Fruit fly (Drosophila melanogaster) whole organism, embryonic: ENCODE results near the gene sno.

ENCODE experiments used
- Ada2b ChIP-seq: fragments of 200-800 bp; sonication (Bioruptor generic); IDR thresholded peaks from 2 replicates; pipeline ENCODE4 v1.3.6; 2022; ENCODE audit warnings: missing biosample characterization, missing genetic modification characterization
- Asciz ChIP-seq: fragments of 200-800 bp; sonication (Bioruptor generic); optimal IDR thresholded peaks from 2 replicates; lab custom pipeline; 2017; ENCODE audit warnings: missing biosample characterization, mild to moderate bottlenecking, missing genetic modification characterization, missing genetic modification reagents
- Atf6 ChIP-seq: fragments of 200-800 bp; sonication (Bioruptor generic); IDR thresholded peaks from 2 replicates; pipeline ENCODE4 v1.3.6; 2022; ENCODE audit warnings: missing biosample characterization, missing genetic modification characterization
- BEAF-32 ChIP-seq: fragments of 200-800 bp; sonication (Bioruptor generic); optimal IDR thresholded peaks from 3 replicates; lab custom pipeline; 2017; ENCODE audit warnings: missing biosample characterization, missing genetic modification characterization, mild to moderate bottlenecking, moderate library complexity, missing genetic modification reagents
- CG11456 ChIP-seq: fragments of 200-800 bp; sonication (Bioruptor generic); IDR thresholded peaks from 3 replicates; pipeline ENCODE4 v1.3.6; 2022; ENCODE audit warnings: missing biosample characterization, missing genetic modification characterization
- CG12744 ChIP-seq: fragments of 200-800 bp; sonication (Bioruptor generic); optimal IDR thresholded peaks from 2 replicates; lab custom pipeline; 2016; ENCODE audit warnings: missing biosample characterization, missing genetic modification characterization
- CG13894 ChIP-seq: fragments of 200-800 bp; sonication (Bioruptor generic); optimal IDR thresholded peaks from 3 replicates; lab custom pipeline; 2018; ENCODE audit warnings: missing biosample characterization, mild to moderate bottlenecking, missing genetic modification characterization, moderate library complexity
- CG14860 ChIP-seq: fragments of 200-800 bp; sonication (Bioruptor generic); IDR thresholded peaks from 3 replicates; pipeline ENCODE4 v1.3.6; 2022; ENCODE audit warnings: missing biosample characterization, missing genetic modification characterization; ENCODE audit not compliant: partially characterized antibody
- CG17802 ChIP-seq: fragments of 200-800 bp; sonication (Bioruptor generic); optimal IDR thresholded peaks from 2 replicates; lab custom pipeline; 2018; ENCODE audit warnings: missing biosample characterization, mild to moderate bottlenecking, missing genetic modification characterization, moderate library complexity
- CG17912 ChIP-seq: fragments of 200-800 bp; sonication (Bioruptor generic); optimal IDR thresholded peaks from 2 replicates; lab custom pipeline; 2018; ENCODE audit warnings: missing biosample characterization, mild to moderate bottlenecking, missing genetic modification characterization
- CG1832 ChIP-seq: fragments of 200-800 bp; sonication (Bioruptor generic); optimal IDR thresholded peaks from 2 replicates; lab custom pipeline; 2017; ENCODE audit warnings: missing biosample characterization, mild to moderate bottlenecking, missing genetic modification characterization, inconsistent platforms
- CG4282 ChIP-seq: fragments of 200-800 bp; sonication (Bioruptor generic); optimal IDR thresholded peaks from 2 replicates; lab custom pipeline; 2016; ENCODE audit warnings: missing biosample characterization, missing genetic modification characterization
- CG6654 ChIP-seq: fragments of 200-800 bp; sonication (Bioruptor generic); optimal IDR thresholded peaks from 2 replicates; lab custom pipeline; 2017; ENCODE audit warnings: missing biosample characterization, mild to moderate bottlenecking, missing genetic modification characterization
- CG7357 ChIP-seq: fragments of 200-800 bp; sonication (Bioruptor generic); IDR thresholded peaks from 3 replicates; pipeline ENCODE4 v1.3.6; 2022; ENCODE audit warnings: missing biosample characterization, missing genetic modification characterization
- CG7745 ChIP-seq: fragments of 200-800 bp; sonication (Bioruptor generic); optimal IDR thresholded peaks from 2 replicates; lab custom pipeline; 2018; ENCODE audit warnings: missing biosample characterization, mild to moderate bottlenecking, missing genetic modification characterization, moderate library complexity
- CG7786 ChIP-seq: fragments of 200-800 bp; sonication (Bioruptor generic); optimal IDR thresholded peaks from 2 replicates; lab custom pipeline; 2016; ENCODE audit warnings: missing biosample characterization, missing genetic modification characterization
- CG7987 ChIP-seq: fragments of 200-800 bp; sonication (Bioruptor generic); optimal IDR thresholded peaks from 2 replicates; lab custom pipeline; 2018; ENCODE audit warnings: missing biosample characterization, mild to moderate bottlenecking, missing genetic modification characterization, moderate library complexity
- Dll ChIP-seq: fragments of 200-800 bp; sonication (Bioruptor generic); IDR thresholded peaks from 4 replicates; pipeline ENCODE4 v1.3.6; 2022; ENCODE audit warnings: missing biosample characterization, missing genetic modification characterization; ENCODE audit not compliant: partially characterized antibody
- H15 ChIP-seq: fragments of 200-800 bp; sonication (Bioruptor generic); IDR thresholded peaks from 3 replicates; pipeline ENCODE4 v1.3.6; 2022; ENCODE audit warnings: missing biosample characterization, missing genetic modification characterization
- Max ChIP-seq: fragments of 200-800 bp; sonication (Bioruptor generic); optimal IDR thresholded peaks from 2 replicates; lab custom pipeline; 2016; ENCODE audit warnings: missing biosample characterization, mild to moderate bottlenecking, missing genetic modification characterization
- Mrtf ChIP-seq: fragments of 200-800 bp; sonication (Bioruptor generic); IDR thresholded peaks from 3 replicates; pipeline ENCODE4 v1.3.6; 2022; ENCODE audit warnings: missing biosample characterization, missing genetic modification characterization
- NK7.1 ChIP-seq: fragments of 200-800 bp; sonication (Bioruptor generic); optimal IDR thresholded peaks from 3 replicates; lab custom pipeline; 2016; ENCODE audit warnings: missing biosample characterization, missing genetic modification characterization
- Opbp ChIP-seq: fragments of 200-800 bp; sonication (Bioruptor generic); IDR thresholded peaks from 3 replicates; pipeline ENCODE4 v1.3.6; 2022; ENCODE audit warnings: missing biosample characterization, missing genetic modification characterization; ENCODE audit not compliant: partially characterized antibody
- Optix ChIP-seq: fragments of 200-800 bp; sonication (Bioruptor generic); IDR thresholded peaks from 3 replicates; pipeline ENCODE4 v1.3.6; 2022; ENCODE audit warnings: missing biosample characterization, missing genetic modification characterization
- Ravus ChIP-seq: fragments of 200-800 bp; sonication (Bioruptor generic); IDR thresholded peaks from 2 replicates; pipeline ENCODE4 v1.3.6; 2022; ENCODE audit warnings: missing biosample characterization, missing genetic modification characterization
- Sin3A ChIP-seq: fragments of >200 bp; optimal IDR thresholded peaks from 2 replicates; lab custom pipeline; 2018
- Sox100B ChIP-seq: fragments of 200-800 bp; sonication (Bioruptor generic); optimal IDR thresholded peaks from 3 replicates; lab custom pipeline; 2018; ENCODE audit warnings: missing biosample characterization, mild to moderate bottlenecking, missing genetic modification characterization
- TFAM ChIP-seq: fragments of 200-800 bp; sonication (Bioruptor generic); optimal IDR thresholded peaks from 2 replicates; lab custom pipeline; 2017; ENCODE audit warnings: missing biosample characterization, missing genetic modification characterization, inconsistent platforms
- Trl ChIP-seq, 3 experiments: fragments of >200 bp in 2 of 3; fragments of 200-800 bp in 1 of 3; sonication (Bioruptor generic) in 1 of 3; optimal IDR thresholded peaks; 2 replicates in 1 of 3; 3 replicates in 2 of 3; lab custom pipeline; 2016 to 2017; ENCODE audit warnings: missing biosample characterization in 1 of 3, missing genetic modification characterization in 1 of 3
- ab ChIP-seq: fragments of 200-800 bp; sonication (Bioruptor generic); optimal IDR thresholded peaks from 2 replicates; lab custom pipeline; 2016; ENCODE audit warnings: missing biosample characterization, missing genetic modification characterization
- az2 ChIP-seq: fragments of 200-800 bp; sonication (Bioruptor generic); optimal IDR thresholded peaks from 3 replicates; lab custom pipeline; 2016; ENCODE audit warnings: missing biosample characterization, missing genetic modification characterization
- bowl ChIP-seq: fragments of 200-800 bp; sonication (Bioruptor generic); IDR thresholded peaks from 2 replicates; pipeline ENCODE4 v1.3.6; 2022; ENCODE audit warnings: missing biosample characterization, missing genetic modification characterization
- cato ChIP-seq: fragments of 200-800 bp; sonication (Bioruptor generic); optimal IDR thresholded peaks from 2 replicates; lab custom pipeline; 2016; ENCODE audit warnings: missing biosample characterization, missing genetic modification characterization, borderline replicate concordance
- crc ChIP-seq: fragments of 200-800 bp; sonication (Bioruptor generic); optimal IDR thresholded peaks from 2 replicates; lab custom pipeline; 2016; ENCODE audit warnings: missing biosample characterization, missing genetic modification characterization
- da ChIP-seq: fragments of 200-800 bp; sonication (Bioruptor generic); optimal IDR thresholded peaks from 2 replicates; lab custom pipeline; 2016; ENCODE audit warnings: missing biosample characterization, missing genetic modification characterization
- dm ChIP-seq: fragments of 200-800 bp; sonication (Bioruptor generic); optimal IDR thresholded peaks from 3 replicates; lab custom pipeline; 2016; ENCODE audit warnings: missing biosample characterization, missing genetic modification characterization
- dpn ChIP-seq, 2 experiments: fragments of 200-800 bp; sonication (Bioruptor generic); optimal IDR thresholded peaks; 3 replicates each; lab custom pipeline; 2016; ENCODE audit warnings: missing biosample characterization in 2 of 2, missing genetic modification characterization in 2 of 2
- ewg ChIP-seq: fragments of 200-800 bp; sonication (Bioruptor generic); optimal IDR thresholded peaks from 3 replicates; lab custom pipeline; 2017; ENCODE audit warnings: mild to moderate bottlenecking, missing biosample characterization, missing genetic modification reagents, missing genetic modification characterization
- gt ChIP-seq: fragments of 200-800 bp; sonication (Bioruptor generic); IDR thresholded peaks from 2 replicates; pipeline ENCODE4 v1.3.6; 2022; ENCODE audit warnings: missing biosample characterization, missing genetic modification characterization
- jumu ChIP-seq: fragments of 200-800 bp; sonication (Bioruptor generic); optimal IDR thresholded peaks from 3 replicates; lab custom pipeline; 2016; ENCODE audit warnings: missing biosample characterization, missing genetic modification characterization
- lab ChIP-seq: fragments of 200-800 bp; sonication (Bioruptor generic); optimal IDR thresholded peaks from 3 replicates; lab custom pipeline; 2017; ENCODE audit warnings: missing biosample characterization, missing genetic modification characterization, mild to moderate bottlenecking, moderate library complexity, missing genetic modification reagents
- lbe ChIP-seq: fragments of 200-800 bp; sonication (Bioruptor generic); optimal IDR thresholded peaks from 2 replicates; lab custom pipeline; 2016; ENCODE audit warnings: missing biosample characterization, mild to moderate bottlenecking, missing genetic modification characterization
- phol ChIP-seq: fragments of 200-800 bp; sonication (Bioruptor generic); optimal IDR thresholded peaks from 3 replicates; lab custom pipeline; 2018; ENCODE audit warnings: missing biosample characterization, mild to moderate bottlenecking, missing genetic modification characterization, moderate library complexity
- pzg ChIP-seq: fragments of 200-800 bp; sonication (Bioruptor generic); optimal IDR thresholded peaks from 3 replicates; lab custom pipeline; 2018; ENCODE audit warnings: missing biosample characterization, mild to moderate bottlenecking, missing genetic modification characterization, moderate library complexity
- ranshi ChIP-seq: fragments of 200-800 bp; sonication (Bioruptor generic); IDR thresholded peaks from 2 replicates; pipeline ENCODE4 v1.3.6; 2022; ENCODE audit warnings: missing biosample characterization, missing genetic modification characterization
- row ChIP-seq: fragments of 200-800 bp; sonication (Bioruptor generic); IDR thresholded peaks from 3 replicates; pipeline ENCODE4 v1.3.6; 2022; ENCODE audit warnings: missing biosample characterization, missing genetic modification characterization
- scrt ChIP-seq: fragments of 200-800 bp; sonication (Bioruptor generic); optimal IDR thresholded peaks from 2 replicates; lab custom pipeline; 2018; ENCODE audit warnings: missing biosample characterization, mild to moderate bottlenecking, missing genetic modification characterization, moderate library complexity
- sim ChIP-seq: fragments of 200-800 bp; sonication (Bioruptor generic); IDR thresholded peaks from 2 replicates; pipeline ENCODE4 v1.3.6; 2022; ENCODE audit warnings: missing biosample characterization, missing genetic modification characterization
- wek ChIP-seq: fragments of 200-800 bp; sonication (Bioruptor generic); optimal IDR thresholded peaks from 3 replicates; lab custom pipeline; 2018; ENCODE audit warnings: missing biosample characterization, mild to moderate bottlenecking, missing genetic modification characterization, moderate library complexity
- zen ChIP-seq: fragments of 200-800 bp; sonication (Bioruptor generic); optimal IDR thresholded peaks from 3 replicates; lab custom pipeline; 2018; ENCODE audit warnings: missing biosample characterization, mild to moderate bottlenecking, missing genetic modification characterization, moderate library complexity

sno gene

DNA sequence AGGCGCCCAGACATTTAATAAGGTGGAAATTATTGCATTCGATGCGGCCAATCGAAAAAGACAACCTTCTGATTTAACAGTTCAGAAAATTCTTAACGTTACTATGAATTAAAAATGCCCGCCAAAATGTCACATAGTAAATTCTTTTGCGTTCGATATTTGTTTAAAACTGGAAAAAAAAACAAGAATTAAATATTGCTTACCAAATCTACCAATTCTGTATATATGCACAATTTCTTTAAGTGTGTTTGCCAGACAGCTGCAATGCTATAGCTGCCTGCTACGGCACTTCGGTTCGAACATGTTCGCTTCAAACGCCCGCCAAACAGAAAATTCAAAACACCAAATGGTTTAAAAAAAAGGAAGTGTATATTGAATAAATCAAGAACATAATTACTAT is 2.6 kb upstream of the sno start (continued):
- TF ChIP-seq CG14860 (GFP tag; lab: Robert Waterston, UW) (no peak), TFAM (GFP tag; lab: Kevin White, UChicago) (no peak), lbe (GFP tag; lab: Kevin White, UChicago) (no peak), CG4282 (peak; percentile 17), jumu (GFP tag; lab: Kevin White, UChicago) (peak; percentile 64), dm (GFP tag; lab: Kevin White, UChicago) (peak; percentile 23), row (GFP tag; lab: Robert Waterston, UW) (peak; percentile 74), Sin3A (no peak), Sox100B (GFP tag; lab: Kevin White, UChicago) (peak; percentile 39), CG17912 (peak; percentile 42), NK7.1 (GFP tag; lab: Kevin White, UChicago) (no peak), CG7786 (peak; percentile 49), BEAF-32 (GFP tag; lab: Kevin White, UChicago) (no peak), Mrtf (GFP tag; lab: Robert Waterston, UW) (peak; percentile 64; the same call in 2 of the 3 replicates), Optix (GFP tag; lab: Robert Waterston, UW) (0 out of 3 replicates have a peak, but pooled peaks have one; percentile 46), crc (GFP tag; lab: Kevin White, UChicago) (peak; percentile 43), CG6654 (GFP tag; lab: Kevin White, UChicago) (peak; percentile 17), ab (GFP tag; lab: Kevin White, UChicago) (no peak), Asciz (GFP tag; lab: Kevin White, UChicago) (peak; percentile 31), da (peak; percentile 16), CG7987 (no peak), CG1832 (GFP tag; lab: Kevin White, UChicago) (no peak), az2 (GFP tag; lab: Kevin White, UChicago) (peak; percentile 76), phol (tag; lab: Kevin White, UChicago) (peak; percentile 59), Ravus (GFP tag; lab: Robert Waterston, UW) (no peak; the same call in 1 of the 2 replicates), ewg (peak; percentile 27), dpn (GFP tag; optimal IDR thresholded peaks at IDR 0.05; lab: Kevin White, UChicago) (peak; percentile 67 to 73), H15 (GFP tag; lab: Robert Waterston, UW) (peak; percentile 65), Ada2b (GFP tag; lab: Robert Waterston, UW) (peak; percentile 64; the same call in 1 of the 2 replicates), sim (GFP tag; lab: Robert Waterston, UW) (peak; percentile 57; the same call in 1 of the 2 replicates), Trl (optimal IDR thresholded peaks at IDR 0.05; lab: Kevin White, UChicago) (no peak), Trl (GFP tag; optimal IDR thresholded peaks at IDR 0.05; lab: Kevin White, UChicago) (peak; percentile 69), CG17802 (tag; lab: Kevin White, UChicago) (peak; percentile 22), CG7357 (GFP tag; lab: Robert Waterston, UW) (peak; percentile 35; the same call in 1 of the 3 replicates), zen (tag; lab: Kevin White, UChicago) (no peak), CG12744 (GFP tag; lab: Kevin White, UChicago) (peak; percentile 63), scrt (GFP tag; lab: Kevin White, UChicago) (peak; percentile 30), gt (GFP tag; lab: Robert Waterston, UW) (no peak), lab (GFP tag; lab: Kevin White, UChicago) (peak; percentile 70), pzg (peak; percentile 23), CG11456 (peak; percentile 48; the same call in 1 of the 3 replicates), CG7745 (no peak), bowl (GFP tag; lab: Robert Waterston, UW) (no peak), CG13894 (tag; lab: Kevin White, UChicago) (peak; percentile 9), Dll (GFP tag; lab: Robert Waterston, UW) (no peak), ranshi (GFP tag; lab: Robert Waterston, UW) (peak; percentile 58), cato (GFP tag; lab: Kevin White, UChicago) (peak; percentile 46), Opbp (GFP tag; lab: Robert Waterston, UW) (no peak), Atf6 (GFP tag; lab: Robert Waterston, UW) (peak; percentile 70), Max (GFP tag; lab: Kevin White, UChicago) (peak; percentile 49), wek (GFP tag; lab: Kevin White, UChicago) (no peak)
